Fruit fly (Drosophila melanogaster) whole organism, embryonic: ENCODE data around the gene CG5382.

Source experiments
- Aef1 ChIP-seq: fragments of 200-800 bp; sonication (Bioruptor generic); IDR thresholded peaks from 3 replicates; pipeline ENCODE4 v1.3.6; 2022; ENCODE audit warnings: missing biosample characterization, missing genetic modification characterization
- Bdp1 ChIP-seq: fragments of 200-800 bp; sonication (Bioruptor generic); optimal IDR thresholded peaks from 3 replicates; lab custom pipeline; 2016; ENCODE audit warnings: missing biosample characterization, missing genetic modification characterization
- CG10209 ChIP-seq: fragments of 200-800 bp; sonication (Bioruptor generic); optimal IDR thresholded peaks from 3 replicates; lab custom pipeline; 2017; ENCODE audit warnings: missing biosample characterization, mild to moderate bottlenecking, missing genetic modification characterization, missing genetic modification reagents
- CG10321 ChIP-seq: fragments of 200-800 bp; sonication (Bioruptor generic); IDR thresholded peaks from 2 replicates; pipeline ENCODE4 v1.3.6; 2022; ENCODE audit warnings: missing biosample characterization, missing genetic modification characterization
- CG11093 ChIP-seq: fragments of 200-800 bp; sonication (Bioruptor generic); IDR thresholded peaks from 3 replicates; pipeline ENCODE4 v1.3.6; 2022; ENCODE audit warnings: missing biosample characterization, missing genetic modification characterization
- CG12071 ChIP-seq: fragments of 200-800 bp; sonication (Bioruptor generic); optimal IDR thresholded peaks from 3 replicates; lab custom pipeline; 2018; ENCODE audit warnings: missing biosample characterization, mild to moderate bottlenecking, missing genetic modification characterization
- CG13123 ChIP-seq: fragments of 200-800 bp; sonication (Bioruptor generic); optimal IDR thresholded peaks from 2 replicates; lab custom pipeline; 2016; ENCODE audit warnings: missing biosample characterization, missing genetic modification characterization
- CG13287 ChIP-seq: fragments of 200-800 bp; sonication (Bioruptor generic); IDR thresholded peaks from 2 replicates; pipeline ENCODE4 v1.3.6; 2022; ENCODE audit warnings: missing biosample characterization, missing genetic modification characterization; ENCODE audit not compliant: partially characterized antibody
- CG16863 ChIP-seq: fragments of 200-800 bp; sonication (Bioruptor generic); optimal IDR thresholded peaks from 3 replicates; lab custom pipeline; 2016; ENCODE audit warnings: missing biosample characterization, missing genetic modification characterization
- CG17912 ChIP-seq: fragments of 200-800 bp; sonication (Bioruptor generic); optimal IDR thresholded peaks from 2 replicates; lab custom pipeline; 2018; ENCODE audit warnings: missing biosample characterization, mild to moderate bottlenecking, missing genetic modification characterization
- CG1832 ChIP-seq: fragments of 200-800 bp; sonication (Bioruptor generic); optimal IDR thresholded peaks from 2 replicates; lab custom pipeline; 2017; ENCODE audit warnings: missing biosample characterization, mild to moderate bottlenecking, missing genetic modification characterization, inconsistent platforms
- CG30020 ChIP-seq: fragments of 200-800 bp; optimal IDR thresholded peaks from 2 replicates; lab custom pipeline; 2019; ENCODE audit warnings: missing biosample characterization, mild to moderate bottlenecking, missing genetic modification characterization, moderate library complexity
- CG33557 ChIP-seq: fragments of 200-800 bp; sonication (Bioruptor generic); optimal IDR thresholded peaks from 2 replicates; lab custom pipeline; 2019; ENCODE audit warnings: missing biosample characterization, mild to moderate bottlenecking, missing genetic modification characterization, moderate library complexity
- CG34376 ChIP-seq: fragments of 200-800 bp; sonication (Bioruptor generic); optimal IDR thresholded peaks from 2 replicates; lab custom pipeline; 2018; ENCODE audit warnings: missing biosample characterization, mild to moderate bottlenecking, missing genetic modification characterization
- CG4360 ChIP-seq: fragments of 200-800 bp; sonication (Bioruptor generic); IDR thresholded peaks from 2 replicates; pipeline ENCODE4 v1.3.6; 2022; ENCODE audit warnings: missing biosample characterization, missing genetic modification characterization
- CG4404 ChIP-seq: fragments of 200-800 bp; sonication (Bioruptor generic); IDR thresholded peaks from 2 replicates; pipeline ENCODE4 v1.3.6; 2022; ENCODE audit warnings: missing biosample characterization, missing genetic modification characterization
- CG4730 ChIP-seq: fragments of 200-800 bp; sonication (Bioruptor generic); IDR thresholded peaks from 2 replicates; pipeline ENCODE4 v1.3.6; 2022; ENCODE audit warnings: missing biosample characterization, missing genetic modification characterization
- CG7987 ChIP-seq: fragments of 200-800 bp; sonication (Bioruptor generic); optimal IDR thresholded peaks from 2 replicates; lab custom pipeline; 2018; ENCODE audit warnings: missing biosample characterization, mild to moderate bottlenecking, missing genetic modification characterization, moderate library complexity
- CG8290 ChIP-seq, 3 experiments: fragments of 200-800 bp; sonication (Bioruptor generic); optimal IDR thresholded peaks; 2 replicates each; lab custom pipeline; 2016 to 2019; ENCODE audit warnings: missing biosample characterization in 3 of 3, missing genetic modification characterization in 3 of 3, mild to moderate bottlenecking in 2 of 3, moderate library complexity in 1 of 3
- Dip3 ChIP-seq: fragments of 200-800 bp; sonication (Bioruptor generic); optimal IDR thresholded peaks from 3 replicates; lab custom pipeline; 2016; ENCODE audit warnings: missing biosample characterization, missing genetic modification characterization
- Ets65A ChIP-seq: fragments of 200-800 bp; sonication (Bioruptor generic); peaks from one replicate; lab custom pipeline; 2016; ENCODE audit warnings: missing biosample characterization, missing genetic modification characterization
- Fer1 ChIP-seq: fragments of 200-800 bp; sonication (Bioruptor generic); optimal IDR thresholded peaks from 2 replicates; lab custom pipeline; 2017; ENCODE audit warnings: missing biosample characterization, mild to moderate bottlenecking, missing genetic modification characterization
- HHEX ChIP-seq: fragments of 200-800 bp; sonication (Bioruptor generic); optimal IDR thresholded peaks from 3 replicates; lab custom pipeline; 2017; ENCODE audit warnings: missing biosample characterization, mild to moderate bottlenecking, missing genetic modification characterization, missing genetic modification reagents
- HLH3B ChIP-seq: fragments of 200-800 bp; sonication (Bioruptor generic); IDR thresholded peaks from 2 replicates; pipeline ENCODE4 v1.3.6; 2022; ENCODE audit warnings: missing biosample characterization, missing genetic modification characterization
- Myb ChIP-seq: fragments of 200-800 bp; sonication (Bioruptor generic); optimal IDR thresholded peaks from 2 replicates; lab custom pipeline; 2016; ENCODE audit warnings: missing biosample characterization, missing genetic modification characterization
- Nf-YB ChIP-seq: fragments of 200-800 bp; sonication (Bioruptor generic); optimal IDR thresholded peaks from 3 replicates; lab custom pipeline; 2019; ENCODE audit warnings: missing biosample characterization, mild to moderate bottlenecking, missing genetic modification characterization, moderate library complexity
- Pdp1 ChIP-seq, 2 experiments: fragments of 200-800 bp; sonication (Bioruptor generic); optimal IDR thresholded peaks; 3 replicates each; lab custom pipeline; 2016; ENCODE audit warnings: missing biosample characterization in 2 of 2, missing genetic modification characterization in 2 of 2, mild to moderate bottlenecking in 1 of 2, moderate library complexity in 1 of 2
- abd-A ChIP-seq: fragments of 200-800 bp; sonication (Bioruptor generic); optimal IDR thresholded peaks from 3 replicates; lab custom pipeline; 2019; ENCODE audit warnings: missing biosample characterization, mild to moderate bottlenecking, missing genetic modification characterization, moderate library complexity
- amos ChIP-seq: fragments of 200-800 bp; sonication (Bioruptor generic); IDR thresholded peaks from 2 replicates; pipeline ENCODE4 v1.3.6; 2022; ENCODE audit warnings: missing biosample characterization, missing genetic modification characterization; ENCODE audit not compliant: partially characterized antibody
- ara ChIP-seq: fragments of 200-800 bp; sonication (Bioruptor generic); IDR thresholded peaks from 2 replicates; pipeline ENCODE4 v1.3.6; 2022; ENCODE audit warnings: missing biosample characterization, missing genetic modification characterization
- ato ChIP-seq: fragments of 200-800 bp; sonication (Bioruptor generic); IDR thresholded peaks from 2 replicates; pipeline ENCODE4 v1.3.6; 2022; ENCODE audit warnings: missing biosample characterization, missing genetic modification characterization; ENCODE audit not compliant: partially characterized antibody
- bab2 ChIP-seq: fragments of 200-800 bp; sonication (Bioruptor generic); optimal IDR thresholded peaks from 2 replicates; lab custom pipeline; 2016; ENCODE audit warnings: missing biosample characterization, missing genetic modification characterization
- chinmo ChIP-seq: fragments of 200-800 bp; sonication (Bioruptor generic); IDR thresholded peaks from 4 replicates; pipeline ENCODE4 v1.3.6; 2022; ENCODE audit warnings: missing biosample characterization, missing genetic modification characterization; ENCODE audit not compliant: partially characterized antibody
- corto ChIP-seq: fragments of 200-800 bp; sonication (Bioruptor generic); optimal IDR thresholded peaks from 2 replicates; lab custom pipeline; 2016; ENCODE audit warnings: missing biosample characterization, mild to moderate bottlenecking, missing genetic modification characterization, moderate library complexity
- croc ChIP-seq: fragments of 200-800 bp; sonication (Bioruptor generic); conservative IDR thresholded peaks from 3 replicates; pipeline ENCODE4 v1.3.6; 2022; ENCODE audit warnings: missing biosample characterization, missing genetic modification characterization
- cwo ChIP-seq: fragments of 200-800 bp; sonication (Bioruptor generic); optimal IDR thresholded peaks from 3 replicates; lab custom pipeline; 2017; ENCODE audit warnings: missing biosample characterization, missing genetic modification characterization, mild to moderate bottlenecking, moderate library complexity, missing genetic modification reagents
- dan ChIP-seq: fragments of 200-800 bp; sonication (Bioruptor generic); IDR thresholded peaks from 2 replicates; pipeline ENCODE4 v1.3.6; 2022; ENCODE audit warnings: missing biosample characterization, missing genetic modification characterization
- ewg ChIP-seq: fragments of 200-800 bp; sonication (Bioruptor generic); optimal IDR thresholded peaks from 3 replicates; lab custom pipeline; 2017; ENCODE audit warnings: mild to moderate bottlenecking, missing biosample characterization, missing genetic modification reagents, missing genetic modification characterization
- exex ChIP-seq: fragments of 200-800 bp; sonication (Bioruptor generic); optimal IDR thresholded peaks from 4 replicates; lab custom pipeline; 2018; ENCODE audit warnings: missing biosample characterization, mild to moderate bottlenecking, missing genetic modification characterization, moderate library complexity
- h ChIP-seq: fragments of >200 bp; optimal IDR thresholded peaks from 2 replicates; lab custom pipeline; 2017
- hb ChIP-seq: fragments of 200-800 bp; sonication (Bioruptor generic); IDR thresholded peaks from 3 replicates; pipeline ENCODE4 v1.3.6; 2022; ENCODE audit warnings: missing biosample characterization, missing genetic modification characterization; ENCODE audit not compliant: partially characterized antibody
- mirr ChIP-seq: fragments of 200-800 bp; sonication (Bioruptor generic); optimal IDR thresholded peaks from 3 replicates; lab custom pipeline; 2018; ENCODE audit warnings: missing biosample characterization, mild to moderate bottlenecking, missing genetic modification characterization
- pnt ChIP-seq: fragments of 200-800 bp; sonication (Bioruptor generic); optimal IDR thresholded peaks from 3 replicates; lab custom pipeline; 2016; ENCODE audit warnings: missing biosample characterization, missing genetic modification characterization
- rib ChIP-seq: fragments of 200-800 bp; sonication (Bioruptor generic); IDR thresholded peaks from 2 replicates; pipeline ENCODE4 v1.3.6; 2022; ENCODE audit warnings: missing biosample characterization, missing genetic modification characterization
- sob ChIP-seq: fragments of 200-800 bp; sonication (Bioruptor generic); IDR thresholded peaks from 2 replicates; pipeline ENCODE4 v1.3.6; 2022; ENCODE audit warnings: missing biosample characterization, missing genetic modification characterization
- sug ChIP-seq: fragments of 200-800 bp; optimal IDR thresholded peaks from 2 replicates; lab custom pipeline; 2019; ENCODE audit warnings: missing biosample characterization, mild to moderate bottlenecking, missing genetic modification characterization, moderate library complexity
- unc-4 ChIP-seq: fragments of 200-800 bp; sonication (Bioruptor generic); IDR thresholded peaks from 2 replicates; pipeline ENCODE4 v1.3.6; 2022; ENCODE audit warnings: missing biosample characterization, missing genetic modification characterization; ENCODE audit not compliant: partially characterized antibody
- vfl ChIP-seq: fragments of 200-800 bp; sonication (Bioruptor generic); optimal IDR thresholded peaks from 2 replicates; lab custom pipeline; 2016; ENCODE audit warnings: missing biosample characterization, missing genetic modification characterization

Gene CG5382

dm6 chr3R:22368777-22369214 lies 3.0 kb upstream of the CG5382 start (continued):
- TF ChIP-seq CG8290 (GFP tag; optimal IDR thresholded peaks at IDR 0.05; lab: Kevin White, UChicago) = no peak
- TF ChIP-seq CG8290 (tag; optimal IDR thresholded peaks at IDR 0.05; lab: Kevin White, UChicago) = no peak
- TF ChIP-seq CG10209 (GFP tag; lab: Kevin White, UChicago) = peak; percentile 64
- no peak for TF ChIP-seq Dip3 (GFP tag; lab: Kevin White, UChicago)
- TF ChIP-seq CG11093 (GFP tag; lab: Robert Waterston, UW) = peak; percentile 55; the same call in 1 of the 3 replicates
- TF ChIP-seq ewg (GFP tag; lab: Kevin White, UChicago) = no peak
- peak; percentile 18 for TF ChIP-seq Nf-YB
- no peak for TF ChIP-seq vfl (GFP tag; lab: Kevin White, UChicago)
- TF ChIP-seq CG4404 = no peak; the same call in none of the 2 replicates
- no peak for TF ChIP-seq chinmo (GFP tag; lab: Robert Waterston, UW)
- TF ChIP-seq Fer1 (GFP tag; lab: Kevin White, UChicago) = peak; percentile 74
- TF ChIP-seq HHEX (GFP tag; lab: Kevin White, UChicago) = peak; percentile 49
- TF ChIP-seq bab2 (GFP tag; lab: Kevin White, UChicago) = no peak
- peak; percentile 87 for TF ChIP-seq Ets65A
- no peak for TF ChIP-seq CG13287
- no peak for TF ChIP-seq CG7987 (GFP tag; lab: Kevin White, UChicago)
- TF ChIP-seq ato (GFP tag; lab: Robert Waterston, UW) = no peak
- peak; percentile 37 for TF ChIP-seq pnt (GFP tag; lab: Kevin White, UChicago)
- TF ChIP-seq Aef1 = peak; percentile 84
- TF ChIP-seq mirr (GFP tag; lab: Kevin White, UChicago) = no peak
- peak; percentile 6 for TF ChIP-seq CG30020 (tag; lab: Kevin White, UChicago)
- peak; percentile 3 for TF ChIP-seq Bdp1 (GFP tag; lab: Kevin White, UChicago)
- TF ChIP-seq dan (GFP tag; lab: Robert Waterston, UW) = no peak
- peak; percentile 28; the same call in 2 of the 3 replicates for TF ChIP-seq croc (GFP tag; lab: Robert Waterston, UW)
- no peak for TF ChIP-seq h (lab: Kevin White, UChicago)
- TF ChIP-seq Myb (GFP tag; lab: Kevin White, UChicago) = no peak
- peak; percentile 83 for TF ChIP-seq HLH3B (GFP tag; lab: Robert Waterston, UW)
- TF ChIP-seq corto (GFP tag; lab: Kevin White, UChicago) = peak; percentile 69
- TF ChIP-seq rib (GFP tag; lab: Robert Waterston, UW) = no peak
- TF ChIP-seq, all 482 proteins: peak for 251

dm6 chr3R:22368077-22368776 lies 2.4 kb upstream of the CG5382 start:
- peak; percentile 74 for TF ChIP-seq cwo
- TF ChIP-seq CG16863 (GFP tag; lab: Kevin White, UChicago) = no peak
- peak; percentile 62 for TF ChIP-seq unc-4
- TF ChIP-seq CG13287 = peak; percentile 69
- no peak for TF ChIP-seq sug (tag; lab: Kevin White, UChicago)
- peak; percentile 6 for TF ChIP-seq CG17912
- peak; percentile 38; the same call in 1 of the 2 replicates for TF ChIP-seq amos (GFP tag; lab: Robert Waterston, UW)
- peak; percentile 66; the same call in 1 of the 3 replicates for TF ChIP-seq hb (GFP tag; lab: Robert Waterston, UW)
- no peak for TF ChIP-seq CG33557 (GFP tag; lab: Kevin White, UChicago)
- peak; percentile 39 for TF ChIP-seq exex (tag; lab: Kevin White, UChicago)
- peak in 1 of 2 experiments; percentile 96 for TF ChIP-seq Pdp1 (GFP tag; optimal IDR thresholded peaks at IDR 0.05; lab: Kevin White, UChicago)
- TF ChIP-seq ara (GFP tag; lab: Robert Waterston, UW) = peak; percentile 10; the same call in 1 of the 2 replicates
- peak; percentile 93 for TF ChIP-seq CG10321 (GFP tag; lab: Robert Waterston, UW)
- peak; percentile 54 for TF ChIP-seq CG34376 (GFP tag; lab: Kevin White, UChicago)
- TF ChIP-seq CG12071 (GFP tag; lab: Kevin White, UChicago) = peak; percentile 8
- peak; percentile 38 for TF ChIP-seq abd-A (tag; lab: Kevin White, UChicago)
- TF ChIP-seq CG1832 = peak; percentile 74
- no peak for TF ChIP-seq CG13123 (GFP tag; lab: Kevin White, UChicago)
- TF ChIP-seq sob (GFP tag; lab: Robert Waterston, UW) = 0 out of 2 replicates have a peak, but pooled peaks have one; percentile 27
- 0 out of 2 replicates have a peak, but pooled peaks have one; percentile 15 for TF ChIP-seq CG4730 (GFP tag; lab: Robert Waterston, UW)
- 0 out of 2 replicates have a peak, but pooled peaks have one; percentile 9 for TF ChIP-seq CG4360 (GFP tag; lab: Robert Waterston, UW)
